Fruit fly (Drosophila melanogaster) whole organism, embryonic: ENCODE results near the gene CG13127.

Experiments
- Asciz ChIP-seq: fragments of 200-800 bp; sonication (Bioruptor generic); optimal IDR thresholded peaks from 2 replicates; lab custom pipeline; 2017; ENCODE audit warnings: missing biosample characterization, mild to moderate bottlenecking, missing genetic modification characterization, missing genetic modification reagents
- Bgb ChIP-seq: fragments of 200-800 bp; sonication (Bioruptor generic); IDR thresholded peaks from 2 replicates; pipeline ENCODE4 v1.3.6; 2022; ENCODE audit warnings: missing biosample characterization, missing genetic modification characterization; ENCODE audit not compliant: partially characterized antibody
- CG10267 ChIP-seq: fragments of 200-800 bp; sonication (Bioruptor generic); optimal IDR thresholded peaks from 2 replicates; lab custom pipeline; 2018; ENCODE audit warnings: missing biosample characterization, mild to moderate bottlenecking, missing genetic modification characterization, moderate library complexity
- CG10462 ChIP-seq: fragments of 200-800 bp; sonication (Bioruptor generic); optimal IDR thresholded peaks from 2 replicates; lab custom pipeline; 2016; ENCODE audit warnings: missing biosample characterization, missing genetic modification characterization
- CG14014 ChIP-seq: fragments of 200-800 bp; sonication (Bioruptor generic); IDR thresholded peaks from 2 replicates; pipeline ENCODE4 v1.3.6; 2022; ENCODE audit warnings: missing biosample characterization, missing genetic modification characterization
- CG14860 ChIP-seq: fragments of 200-800 bp; sonication (Bioruptor generic); IDR thresholded peaks from 3 replicates; pipeline ENCODE4 v1.3.6; 2022; ENCODE audit warnings: missing biosample characterization, missing genetic modification characterization; ENCODE audit not compliant: partially characterized antibody
- CG15514 ChIP-seq: fragments of 200-800 bp; sonication (Bioruptor generic); optimal IDR thresholded peaks from 3 replicates; lab custom pipeline; 2017; ENCODE audit warnings: missing biosample characterization, missing genetic modification characterization, mild to moderate bottlenecking, moderate library complexity, missing genetic modification reagents
- CG1603 ChIP-seq: fragments of 200-800 bp; sonication (Bioruptor generic); optimal IDR thresholded peaks from 2 replicates; lab custom pipeline; 2019; ENCODE audit warnings: missing biosample characterization, mild to moderate bottlenecking, missing genetic modification characterization, moderate library complexity
- CG16813 ChIP-seq: fragments of 200-800 bp; sonication (Bioruptor generic); IDR thresholded peaks from 3 replicates; pipeline ENCODE4 v1.3.6; 2022; ENCODE audit warnings: missing biosample characterization, missing genetic modification characterization; ENCODE audit not compliant: partially characterized antibody
- CG17829 ChIP-seq: fragments of 200-800 bp; optimal IDR thresholded peaks from 2 replicates; lab custom pipeline; 2019; ENCODE audit warnings: missing biosample characterization, mild to moderate bottlenecking, missing genetic modification characterization, moderate library complexity
- CG2129 ChIP-seq: fragments of 200-800 bp; sonication (Bioruptor generic); IDR thresholded peaks from 2 replicates; pipeline ENCODE4 v1.3.6; 2022; ENCODE audit warnings: missing biosample characterization, missing genetic modification characterization; ENCODE audit not compliant: partially characterized antibody
- CG3281 ChIP-seq: fragments of 200-800 bp; sonication (Bioruptor generic); optimal IDR thresholded peaks from 3 replicates; lab custom pipeline; 2017; ENCODE audit warnings: missing biosample characterization, mild to moderate bottlenecking, missing genetic modification characterization
- CG4360 ChIP-seq: fragments of 200-800 bp; sonication (Bioruptor generic); IDR thresholded peaks from 2 replicates; pipeline ENCODE4 v1.3.6; 2022; ENCODE audit warnings: missing biosample characterization, missing genetic modification characterization
- CG4617 ChIP-seq: fragments of 200-800 bp; sonication (Bioruptor generic); optimal IDR thresholded peaks from 3 replicates; lab custom pipeline; 2016; ENCODE audit warnings: missing biosample characterization, missing genetic modification characterization, borderline replicate concordance
- CG5953 ChIP-seq: fragments of 200-800 bp; sonication (Bioruptor generic); IDR thresholded peaks from 2 replicates; pipeline ENCODE4 v1.3.6; 2022; ENCODE audit warnings: missing biosample characterization, missing genetic modification characterization
- CG7963 ChIP-seq: fragments of 200-800 bp; sonication (Bioruptor generic); IDR thresholded peaks from 3 replicates; pipeline ENCODE4 v1.3.6; 2022; ENCODE audit warnings: missing biosample characterization, missing genetic modification characterization; ENCODE audit not compliant: partially characterized antibody
- CG8089 ChIP-seq: fragments of 200-800 bp; sonication (Bioruptor generic); optimal IDR thresholded peaks from 3 replicates; lab custom pipeline; 2016; ENCODE audit warnings: missing biosample characterization, missing genetic modification characterization
- CG9437 ChIP-seq: fragments of 200-800 bp; sonication (Bioruptor generic); optimal IDR thresholded peaks from 2 replicates; lab custom pipeline; 2018; ENCODE audit warnings: missing biosample characterization, mild to moderate bottlenecking, missing genetic modification characterization
- CG9797 ChIP-seq: fragments of 200-800 bp; sonication (Bioruptor generic); optimal IDR thresholded peaks from 3 replicates; lab custom pipeline; 2018; ENCODE audit warnings: missing biosample characterization, mild to moderate bottlenecking, missing genetic modification characterization
- CG9932 ChIP-seq: fragments of 200-800 bp; sonication (Bioruptor generic); IDR thresholded peaks from 2 replicates; pipeline ENCODE4 v1.3.6; 2022; ENCODE audit warnings: missing biosample characterization, missing genetic modification characterization
- CkIIα-i1 ChIP-seq: fragments of 200-800 bp; sonication (Bioruptor generic); IDR thresholded peaks from 2 replicates; pipeline ENCODE4 v1.3.6; 2022; ENCODE audit warnings: missing biosample characterization, missing genetic modification characterization
- Deaf1 ChIP-seq: fragments of 200-800 bp; optimal IDR thresholded peaks from 3 replicates; lab custom pipeline; 2019; ENCODE audit warnings: missing biosample characterization, mild to moderate bottlenecking, missing genetic modification characterization, moderate library complexity
- Doc3 ChIP-seq: fragments of 200-800 bp; sonication (Bioruptor generic); IDR thresholded peaks from 3 replicates; pipeline ENCODE4 v1.3.6; 2022; ENCODE audit warnings: missing biosample characterization, missing genetic modification characterization; ENCODE audit not compliant: partially characterized antibody
- Dref ChIP-seq: fragments of 200-800 bp; sonication (Bioruptor generic); IDR thresholded peaks from 2 replicates; pipeline ENCODE4 v1.3.6; 2022; ENCODE audit warnings: missing biosample characterization, missing genetic modification characterization
- ERR ChIP-seq: fragments of 200-800 bp; sonication (Bioruptor generic); optimal IDR thresholded peaks from 2 replicates; lab custom pipeline; 2016; ENCODE audit warnings: missing biosample characterization, missing genetic modification characterization
- Ets97D ChIP-seq: fragments of 200-800 bp; sonication (Bioruptor generic); optimal IDR thresholded peaks from 3 replicates; lab custom pipeline; 2016; ENCODE audit warnings: missing biosample characterization, missing genetic modification characterization
- GATAe ChIP-seq: fragments of 200-800 bp; sonication (Bioruptor generic); conservative IDR thresholded peaks from 2 replicates; pipeline ENCODE4 v1.3.6; 2022; ENCODE audit warnings: missing biosample characterization, missing genetic modification characterization
- Hey ChIP-seq: fragments of 200-800 bp; sonication (Bioruptor generic); optimal IDR thresholded peaks from 3 replicates; lab custom pipeline; 2018; ENCODE audit warnings: missing biosample characterization, mild to moderate bottlenecking, missing genetic modification characterization
- HmgZ ChIP-seq: fragments of 200-800 bp; sonication (Bioruptor generic); optimal IDR thresholded peaks from 2 replicates; lab custom pipeline; 2018; ENCODE audit warnings: missing biosample characterization, mild to moderate bottlenecking, missing genetic modification characterization
- Hr51 ChIP-seq, 2 experiments: fragments of 200-800 bp; sonication (Bioruptor generic); optimal IDR thresholded peaks; 2 replicates in 1 of 2; 3 replicates in 1 of 2; lab custom pipeline; 2016 to 2018; ENCODE audit warnings: missing biosample characterization in 2 of 2, missing genetic modification characterization in 2 of 2, mild to moderate bottlenecking in 1 of 2, moderate library complexity in 1 of 2
- Hr78 ChIP-seq, 2 experiments: fragments of 200-800 bp in 1 of 2; fragments of >200 bp in 1 of 2; sonication (Bioruptor generic) in 1 of 2; optimal IDR thresholded peaks; 2 replicates each; lab custom pipeline; 2017 to 2019; ENCODE audit warnings: missing biosample characterization in 2 of 2, missing genetic modification characterization in 2 of 2, mild to moderate bottlenecking in 1 of 2, moderate library complexity in 1 of 2
- Meics ChIP-seq: fragments of 200-800 bp; sonication (Bioruptor generic); optimal IDR thresholded peaks from 2 replicates; lab custom pipeline; 2017; ENCODE audit warnings: missing biosample characterization, mild to moderate bottlenecking, missing genetic modification characterization
- Myb ChIP-seq: fragments of 200-800 bp; sonication (Bioruptor generic); optimal IDR thresholded peaks from 2 replicates; lab custom pipeline; 2016; ENCODE audit warnings: missing biosample characterization, missing genetic modification characterization
- Nf-YB ChIP-seq: fragments of 200-800 bp; sonication (Bioruptor generic); optimal IDR thresholded peaks from 3 replicates; lab custom pipeline; 2019; ENCODE audit warnings: missing biosample characterization, mild to moderate bottlenecking, missing genetic modification characterization, moderate library complexity
- Opbp ChIP-seq: fragments of 200-800 bp; sonication (Bioruptor generic); IDR thresholded peaks from 3 replicates; pipeline ENCODE4 v1.3.6; 2022; ENCODE audit warnings: missing biosample characterization, missing genetic modification characterization; ENCODE audit not compliant: partially characterized antibody
- Sin3A ChIP-seq: fragments of >200 bp; optimal IDR thresholded peaks from 2 replicates; lab custom pipeline; 2018
- bsh ChIP-seq, 2 experiments: fragments of 200-800 bp; sonication (Bioruptor generic); optimal IDR thresholded peaks; 2 replicates each; lab custom pipeline; 2017 to 2018; ENCODE audit warnings: mild to moderate bottlenecking in 2 of 2, missing biosample characterization in 2 of 2, missing genetic modification characterization in 2 of 2, moderate library complexity in 1 of 2
- chinmo ChIP-seq: fragments of 200-800 bp; sonication (Bioruptor generic); IDR thresholded peaks from 4 replicates; pipeline ENCODE4 v1.3.6; 2022; ENCODE audit warnings: missing biosample characterization, missing genetic modification characterization; ENCODE audit not compliant: partially characterized antibody
- crp ChIP-seq, 2 experiments: fragments of 200-800 bp; sonication (Bioruptor generic); optimal IDR thresholded peaks; 2 replicates in 1 of 2; 3 replicates in 1 of 2; lab custom pipeline; 2017; ENCODE audit warnings: missing biosample characterization in 2 of 2, missing genetic modification characterization in 2 of 2, mild to moderate bottlenecking in 1 of 2, moderate library complexity in 1 of 2
- inv ChIP-seq: fragments of 200-800 bp; sonication (Bioruptor generic); IDR thresholded peaks from 2 replicates; pipeline ENCODE4 v1.3.6; 2022; ENCODE audit warnings: missing biosample characterization, missing genetic modification characterization; ENCODE audit not compliant: partially characterized antibody
- nerfin-2 ChIP-seq: fragments of 200-800 bp; sonication (Bioruptor generic); IDR thresholded peaks from 2 replicates; pipeline ENCODE4 v1.3.6; 2022; ENCODE audit warnings: missing biosample characterization, missing genetic modification characterization; ENCODE audit not compliant: partially characterized antibody
- pfk ChIP-seq: fragments of 200-800 bp; sonication (Bioruptor generic); optimal IDR thresholded peaks from 2 replicates; lab custom pipeline; 2018; ENCODE audit warnings: missing biosample characterization, mild to moderate bottlenecking, missing genetic modification characterization, moderate library complexity
- rib ChIP-seq: fragments of 200-800 bp; sonication (Bioruptor generic); IDR thresholded peaks from 2 replicates; pipeline ENCODE4 v1.3.6; 2022; ENCODE audit warnings: missing biosample characterization, missing genetic modification characterization
- sna ChIP-seq: fragments of 200-800 bp; sonication (Bioruptor generic); IDR thresholded peaks from 2 replicates; pipeline ENCODE4 v1.3.6; 2022; ENCODE audit warnings: missing biosample characterization, missing genetic modification characterization; ENCODE audit not compliant: partially characterized antibody
- tna ChIP-seq: fragments of 200-800 bp; sonication (Bioruptor generic); IDR thresholded peaks from 2 replicates; pipeline ENCODE4 v1.3.6; 2022; ENCODE audit warnings: missing biosample characterization, missing genetic modification characterization; ENCODE audit not compliant: partially characterized antibody
- trem ChIP-seq: fragments of 200-800 bp; optimal IDR thresholded peaks from 3 replicates; lab custom pipeline; 2019; ENCODE audit warnings: missing biosample characterization, mild to moderate bottlenecking, missing genetic modification characterization, moderate library complexity
- twi ChIP-seq: fragments of 200-800 bp; optimal IDR thresholded peaks from 2 replicates; lab custom pipeline; 2019; ENCODE audit warnings: missing biosample characterization, mild to moderate bottlenecking, missing genetic modification characterization, moderate library complexity
- unc-4 ChIP-seq: fragments of 200-800 bp; sonication (Bioruptor generic); IDR thresholded peaks from 2 replicates; pipeline ENCODE4 v1.3.6; 2022; ENCODE audit warnings: missing biosample characterization, missing genetic modification characterization; ENCODE audit not compliant: partially characterized antibody

Gene CG13127

DNA sequence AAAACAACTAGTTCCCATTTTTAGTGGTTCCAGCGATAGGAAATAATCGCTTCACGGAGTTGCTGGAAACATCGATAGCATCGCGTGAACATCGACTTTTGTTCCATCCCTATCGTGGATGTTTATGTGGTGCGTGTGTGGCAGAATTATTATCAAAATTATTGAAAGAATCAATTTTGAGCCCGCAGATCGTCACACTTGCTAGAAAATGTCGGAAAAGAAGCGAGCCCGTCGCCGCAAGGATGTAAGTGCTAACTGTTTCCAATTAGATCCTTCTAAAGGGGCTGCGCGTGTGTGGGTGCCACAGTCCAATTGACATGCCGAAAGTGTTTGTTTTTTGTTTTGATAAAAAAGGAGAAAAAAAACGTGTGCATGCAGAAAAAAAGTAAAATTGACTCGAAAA is 17.2 kb upstream of the CG13127 start, which contains the start of gene Trp1 (continued):
- TF ChIP-seq Ets97D (GFP tag; lab: Kevin White, UChicago), result peak; percentile 39
- TF ChIP-seq CkIIα-i1 (GFP tag; lab: Robert Waterston, UW), result no peak
- peak; percentile 91 for TF ChIP-seq CG14860 (GFP tag; lab: Robert Waterston, UW)
- TF ChIP-seq CG9797 (GFP tag; lab: Kevin White, UChicago), result peak; percentile 15
- TF ChIP-seq CG4617 (GFP tag; lab: Kevin White, UChicago), result peak; percentile 82
- no peak for TF ChIP-seq Asciz (GFP tag; lab: Kevin White, UChicago)
- TF ChIP-seq CG14014 (GFP tag; lab: Robert Waterston, UW), result no peak
- no peak for TF ChIP-seq CG5953 (GFP tag; lab: Robert Waterston, UW)
- peak; percentile 80; the same call in 3 of the 4 replicates for TF ChIP-seq chinmo (GFP tag; lab: Robert Waterston, UW)
- no peak for TF ChIP-seq GATAe (GFP tag; lab: Robert Waterston, UW)
- peak; percentile 25 for TF ChIP-seq CG17829 (tag; lab: Kevin White, UChicago)
- TF ChIP-seq trem, result peak; percentile 49
- TF ChIP-seq crp (GFP tag; optimal IDR thresholded peaks at IDR 0.05; lab: Kevin White, UChicago), result no peak
- TF ChIP-seq CG4360 (GFP tag; lab: Robert Waterston, UW), result no peak
- peak; percentile 93 for TF ChIP-seq Doc3 (GFP tag; lab: Robert Waterston, UW)
- TF ChIP-seq HmgZ (tag; lab: Kevin White, UChicago), result peak; percentile 32
- TF ChIP-seq pfk (GFP tag; lab: Kevin White, UChicago), result no peak
- TF ChIP-seq ERR (GFP tag; lab: Kevin White, UChicago), result no peak
- peak; percentile 92 for TF ChIP-seq CG16813 (GFP tag; lab: Robert Waterston, UW)
- no peak for TF ChIP-seq Nf-YB
- TF ChIP-seq CG10267 (tag; lab: Kevin White, UChicago), result peak; percentile 41
- TF ChIP-seq nerfin-2 (GFP tag; lab: Robert Waterston, UW), result peak; percentile 88
- peak; percentile 97 for TF ChIP-seq Opbp
- TF ChIP-seq CG1603, result peak; percentile 46
- TF ChIP-seq bsh (GFP tag; optimal IDR thresholded peaks at IDR 0.05; lab: Kevin White, UChicago), result peak in 1 of 2 experiments; percentile 21
- no peak for TF ChIP-seq Hr78 (GFP tag; optimal IDR thresholded peaks at IDR 0.05; lab: Kevin White, UChicago)
- no peak for TF ChIP-seq twi (tag; lab: Kevin White, UChicago)
- TF ChIP-seq Bgb, result peak; percentile 98
- TF ChIP-seq CG10462 (GFP tag; lab: Kevin White, UChicago), result no peak
- TF ChIP-seq CG9437 (GFP tag; lab: Kevin White, UChicago), result peak; percentile 28
- TF ChIP-seq Hr51 (GFP tag; optimal IDR thresholded peaks at IDR 0.05; lab: Kevin White, UChicago), result peak in 1 of 2 experiments; percentile 12
- TF ChIP-seq Hey (tag; lab: Kevin White, UChicago), result no peak
- TF ChIP-seq Myb (GFP tag; lab: Kevin White, UChicago), result no peak
- peak; percentile 94 for TF ChIP-seq unc-4 (GFP tag; lab: Robert Waterston, UW)
- peak; percentile 5 for TF ChIP-seq Sin3A (lab: Kevin White, UChicago)
- TF ChIP-seq tna (GFP tag; lab: Robert Waterston, UW), result peak; percentile 94
- peak; percentile 88 for TF ChIP-seq Dref (GFP tag; lab: Robert Waterston, UW)
- no peak for TF ChIP-seq Deaf1 (tag; lab: Kevin White, UChicago)
- peak; percentile 88 for TF ChIP-seq CG7963 (GFP tag; lab: Robert Waterston, UW)
- no peak for TF ChIP-seq CG3281 (GFP tag; lab: Kevin White, UChicago)
- TF ChIP-seq CG8089 (GFP tag; lab: Kevin White, UChicago), result no peak
- TF ChIP-seq CG15514, result peak; percentile 99
- peak; percentile 84 for TF ChIP-seq CG2129 (GFP tag; lab: Robert Waterston, UW)
- peak; percentile 89 for TF ChIP-seq sna (GFP tag; lab: Robert Waterston, UW)
- no peak for TF ChIP-seq rib (GFP tag; lab: Robert Waterston, UW)
- TF ChIP-seq inv (GFP tag; lab: Robert Waterston, UW), result peak; percentile 95
- TF ChIP-seq Meics (GFP tag; lab: Kevin White, UChicago), result no peak
- TF ChIP-seq CG9932 (GFP tag; lab: Robert Waterston, UW), result peak; percentile 47; the same call in 1 of the 2 replicates
